Fruit fly (Drosophila melanogaster): ENCODE data around the gene AlaRS-m.
A peak's percentile ranks its signal among the peaks of the same experiment; 100 is the strongest.

- TF ChIP-seq CG8632 (GFP tag; optimal IDR thresholded peaks at IDR 0.05) = peak; percentile 41
- no peak for TF ChIP-seq dsx (GFP tag; optimal IDR thresholded peaks at IDR 0.05; ENCODE audit: poor library complexity, severe bottlenecking)
- TF ChIP-seq CG6854 (GFP tag; optimal IDR thresholded peaks at IDR 0.05) = peak; percentile 53
- TF ChIP-seq topi (GFP tag; optimal IDR thresholded peaks at IDR 0.05) = peak; percentile 59
- peak in 1 of 2 experiments; percentile 45 for TF ChIP-seq ss (GFP tag; optimal IDR thresholded peaks at IDR 0.05)
- TF ChIP-seq net (GFP tag; optimal IDR thresholded peaks at IDR 0.05) = no peak
These were observed 39.2 kb downstream of the AlaRS-m start for dm6 chr3L:5184860-5185639.

Measured in whole organism, prepupa.